5 fruit fly cellular contexts compared by ENCODE assay signal in the genomic region with DNA sequence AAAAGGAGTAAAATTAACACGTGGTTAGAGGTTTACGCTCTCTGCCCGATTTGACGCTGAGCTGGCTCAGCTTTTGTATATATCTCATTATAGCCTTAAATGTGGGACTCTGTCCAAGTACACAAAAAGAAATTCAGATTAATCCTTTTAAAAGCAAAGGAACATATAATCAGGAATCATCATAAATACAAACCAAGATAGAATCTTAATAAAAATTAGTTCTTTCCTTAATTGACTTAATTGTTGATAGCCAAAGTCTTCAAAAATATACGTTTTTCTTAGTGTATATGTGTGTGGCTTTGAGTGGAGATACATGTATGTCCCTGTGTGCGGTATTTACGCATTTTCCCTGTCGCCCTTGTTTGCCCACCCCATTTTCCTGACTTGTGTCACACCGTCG.
TF ChIP-seq lines count a peak whose summit lies in the region.

No protein-coding gene starts in this region.

- no peak for TF ChIP-seq CTCF in whole organism, embryonic (GFP tag; optimal IDR thresholded peaks at IDR 0.05; lab: Kevin White, UChicago)

TF ChIP-seq in whole organism, adult, 20 proteins besides CTCF, POLR2A, EP300 and RAD21:
- no peak for TF ChIP-seq bab1 (GFP tag; optimal IDR thresholded peaks at IDR 0.05; lab: Kevin White, UChicago)
- TF ChIP-seq ovo (GFP tag; optimal IDR thresholded peaks at IDR 0.05; lab: Kevin White, UChicago), result no peak
- peak; percentile 4 for TF ChIP-seq CG33017 (tag; optimal IDR thresholded peaks at IDR 0.05; lab: Kevin White, UChicago)
- no peak for TF ChIP-seq CG1620 (GFP tag; optimal IDR thresholded peaks at IDR 0.05; lab: Kevin White, UChicago)

TF ChIP-seq in whole organism, embryonic, 481 proteins besides CTCF, POLR2A, EP300 and RAD21 (continues in another document):
- peak; percentile 29 for TF ChIP-seq CG8924 (tag; optimal IDR thresholded peaks at IDR 0.05; lab: Kevin White, UChicago)
- TF ChIP-seq otp (GFP tag; IDR thresholded peaks at IDR 0.05; lab: Robert Waterston, UW), result no peak
- TF ChIP-seq CG14014 (GFP tag; IDR thresholded peaks at IDR 0.05; lab: Robert Waterston, UW), result peak; percentile 38; the same call in 1 of the 2 replicates
- no peak for TF ChIP-seq slp2 (GFP tag; optimal IDR thresholded peaks at IDR 0.05; lab: Kevin White, UChicago)
- TF ChIP-seq caup (GFP tag; optimal IDR thresholded peaks at IDR 0.05; lab: Kevin White, UChicago; ENCODE audit: severe bottlenecking), result peak; percentile 56
- 0 out of 2 replicates have a peak, but pooled peaks have one; percentile 31 for TF ChIP-seq CG32767 (GFP tag; IDR thresholded peaks at IDR 0.05; lab: Robert Waterston, UW)
- TF ChIP-seq CG4328 (GFP tag; optimal IDR thresholded peaks at IDR 0.05; lab: Kevin White, UChicago), result no peak
- no peak for TF ChIP-seq Sin3A (optimal IDR thresholded peaks at IDR 0.05; lab: Kevin White, UChicago)
- no peak for TF ChIP-seq gt (GFP tag; IDR thresholded peaks at IDR 0.05; lab: Robert Waterston, UW)
- peak; percentile 47 for TF ChIP-seq dmrt99B (tag; optimal IDR thresholded peaks at IDR 0.05; lab: Kevin White, UChicago)
- peak; percentile 59 for TF ChIP-seq Rfx (GFP tag; IDR thresholded peaks at IDR 0.05; lab: Robert Waterston, UW)
- peak; percentile 69 for TF ChIP-seq CG13894 (tag; optimal IDR thresholded peaks at IDR 0.05; lab: Kevin White, UChicago)
- TF ChIP-seq Abd-B (GFP tag; optimal IDR thresholded peaks at IDR 0.05; lab: Kevin White, UChicago), result no peak
- peak; percentile 1 for TF ChIP-seq CG7786 (GFP tag; optimal IDR thresholded peaks at IDR 0.05; lab: Kevin White, UChicago)
- TF ChIP-seq unpg (GFP tag; optimal IDR thresholded peaks at IDR 0.05; lab: Kevin White, UChicago), result peak; percentile 23
- peak; percentile 51 for TF ChIP-seq Ada2b (GFP tag; IDR thresholded peaks at IDR 0.05; lab: Robert Waterston, UW)
- TF ChIP-seq prd (optimal IDR thresholded peaks at IDR 0.05; lab: Kevin White, UChicago), result no peak
- peak; percentile 41; the same call in 1 of the 3 replicates for TF ChIP-seq prd (GFP tag; IDR thresholded peaks at IDR 0.05; lab: Robert Waterston, UW)
- TF ChIP-seq grn (GFP tag; optimal IDR thresholded peaks at IDR 0.05; lab: Kevin White, UChicago), result no peak
- TF ChIP-seq CG6791 (GFP tag; IDR thresholded peaks at IDR 0.05; lab: Robert Waterston, UW; ENCODE audit: partially characterized antibody), result no peak

TF ChIP-seq in whole organism, prepupa, 60 proteins besides CTCF, POLR2A, EP300 and RAD21 (continues in another document):
- peak in 1 of 2 experiments; percentile 22 for TF ChIP-seq ss (GFP tag; optimal IDR thresholded peaks at IDR 0.05; lab: Kevin White, UChicago)
- TF ChIP-seq CG11902 (GFP tag; optimal IDR thresholded peaks at IDR 0.05; lab: Kevin White, UChicago), result no peak
- TF ChIP-seq Eip75B (GFP tag; optimal IDR thresholded peaks at IDR 0.05; lab: Kevin White, UChicago), result peak; percentile 13
- no peak for TF ChIP-seq CG8632 (GFP tag; optimal IDR thresholded peaks at IDR 0.05; lab: Kevin White, UChicago)
- TF ChIP-seq dsx (GFP tag; optimal IDR thresholded peaks at IDR 0.05; lab: Kevin White, UChicago; ENCODE audit: poor library complexity, severe bottlenecking), result peak; percentile 45
- peak; percentile 38 for TF ChIP-seq Hr4 (GFP tag; optimal IDR thresholded peaks at IDR 0.05; lab: Kevin White, UChicago)
- peak; percentile 13 for TF ChIP-seq achi (GFP tag; optimal IDR thresholded peaks at IDR 0.05; lab: Kevin White, UChicago)
- TF ChIP-seq OdsH (GFP tag; optimal IDR thresholded peaks at IDR 0.05; lab: Kevin White, UChicago), result peak; percentile 19
- TF ChIP-seq pdm3 (GFP tag; optimal IDR thresholded peaks at IDR 0.05; lab: Kevin White, UChicago), result peak; percentile 42
- peak; percentile 80 for TF ChIP-seq Eip78C (GFP tag; lab: Kevin White, UChicago)
- TF ChIP-seq Ets96B (tag; optimal IDR thresholded peaks at IDR 0.05; lab: Kevin White, UChicago), result peak; percentile 51
- TF ChIP-seq Sox14 (GFP tag; optimal IDR thresholded peaks at IDR 0.05; lab: Kevin White, UChicago), result peak; percentile 1
- TF ChIP-seq CG15336 (GFP tag; IDR thresholded peaks at IDR 0.05; lab: Robert Waterston, UW), result peak; percentile 47; the same call in 1 of the 2 replicates
- peak; percentile 5 for TF ChIP-seq CG3919 (GFP tag; optimal IDR thresholded peaks at IDR 0.05; lab: Kevin White, UChicago)
- peak; percentile 28; the same call in 1 of the 3 replicates for TF ChIP-seq CG8119 (GFP tag; IDR thresholded peaks at IDR 0.05; lab: Robert Waterston, UW)
- peak; percentile 48 for TF ChIP-seq svp (GFP tag; lab: Kevin White, UChicago)
- 0 out of 3 replicates have a peak, but pooled peaks have one; percentile 38 for TF ChIP-seq CG6163 (GFP tag; IDR thresholded peaks at IDR 0.05; lab: Robert Waterston, UW)
- TF ChIP-seq CG10669 (GFP tag; optimal IDR thresholded peaks at IDR 0.05; lab: Kevin White, UChicago), result peak; percentile 35
- peak; percentile 28 for TF ChIP-seq CG3032 (tag; optimal IDR thresholded peaks at IDR 0.05; lab: Kevin White, UChicago)
- TF ChIP-seq CG6276 (GFP tag; optimal IDR thresholded peaks at IDR 0.05; lab: Kevin White, UChicago), result no peak

TF ChIP-seq in whole organism, pupa, 21 proteins besides CTCF, POLR2A, EP300 and RAD21:
- TF ChIP-seq CG8159 (tag; optimal IDR thresholded peaks at IDR 0.05; lab: Kevin White, UChicago) (peak; percentile 61), fd96Ca (GFP tag; IDR thresholded peaks at IDR 0.05; lab: Robert Waterston, UW) (no peak), CG32121 (GFP tag; IDR thresholded peaks at IDR 0.05; lab: Robert Waterston, UW) (no peak), CG12605 (GFP tag; IDR thresholded peaks at IDR 0.05; lab: Robert Waterston, UW) (peak; percentile 37; the same call in 1 of the 2 replicates), CG17806 (tag; optimal IDR thresholded peaks at IDR 0.05; lab: Kevin White, UChicago) (peak; percentile 49), D1 (tag; optimal IDR thresholded peaks at IDR 0.05; lab: Kevin White, UChicago) (no peak), rn (GFP tag; IDR thresholded peaks at IDR 0.05; lab: Robert Waterston, UW) (no peak), CG34367 (tag; optimal IDR thresholded peaks at IDR 0.05; lab: Kevin White, UChicago) (no peak), CG10348 (GFP tag; IDR thresholded peaks at IDR 0.05; lab: Robert Waterston, UW) (no peak), CG4496 (GFP tag; IDR thresholded peaks at IDR 0.05; lab: Robert Waterston, UW) (peak; percentile 52; the same call in 1 of the 3 replicates), Ets98B (GFP tag; IDR thresholded peaks at IDR 0.05; lab: Robert Waterston, UW) (0 out of 2 replicates have a peak, but pooled peaks have one; percentile 10), EcR (GFP tag; optimal IDR thresholded peaks at IDR 0.05; lab: Kevin White, UChicago) (no peak), CG14655 (GFP tag; optimal IDR thresholded peaks at IDR 0.05; lab: Kevin White, UChicago) (peak; percentile 43), CG13204 (GFP tag; optimal IDR thresholded peaks at IDR 0.05; lab: Kevin White, UChicago) (no peak), Snoo (tag; optimal IDR thresholded peaks at IDR 0.05; lab: Kevin White, UChicago) (no peak), CG15710 (tag; optimal IDR thresholded peaks at IDR 0.05; lab: Kevin White, UChicago) (peak; percentile 38), CG9948 (tag; optimal IDR thresholded peaks at IDR 0.05; lab: Kevin White, UChicago) (peak; percentile 31), CG8301 (tag; optimal IDR thresholded peaks at IDR 0.05; lab: Kevin White, UChicago) (peak; percentile 41), Pif1B (GFP tag; optimal IDR thresholded peaks at IDR 0.05; lab: Kevin White, UChicago) (no peak), gl (tag; optimal IDR thresholded peaks at IDR 0.05; lab: Kevin White, UChicago) (no peak), Pif1A (GFP tag; optimal IDR thresholded peaks at IDR 0.05; lab: Kevin White, UChicago) (peak; percentile 12)

TF ChIP-seq in whole organism, wandering third instar larva, 38 proteins besides CTCF, POLR2A, EP300 and RAD21:
- TF ChIP-seq Jra (GFP tag; optimal IDR thresholded peaks at IDR 0.05; lab: Kevin White, UChicago) (no peak), HLH106 (tag; optimal IDR thresholded peaks at IDR 0.05; lab: Kevin White, UChicago) (peak; percentile 1), Hr78 (GFP tag; optimal IDR thresholded peaks at IDR 0.05; lab: Kevin White, UChicago) (no peak), Hnf4 (GFP tag; optimal IDR thresholded peaks at IDR 0.05; lab: Kevin White, UChicago) (no peak)
